Worm (Caenorhabditis elegans) whole organism, late embryonic: ENCODE data around the gene F36H5.10.

Experiments
- C38D4.7 ChIP-seq: fragments of 200-800 bp; sonication (Bioruptor generic); optimal IDR thresholded peaks from 2 replicates; lab custom pipeline; 2018; ENCODE audit warnings: mild to moderate bottlenecking, missing genetic modification characterization, moderate library complexity, missing compliant biosample characterization
- K02D7.2 ChIP-seq: sonication (generic microtip); optimal IDR thresholded peaks from 2 replicates; lab custom pipeline; 2017; ENCODE audit warnings: mild to moderate bottlenecking, missing genetic modification characterization, missing compliant biosample characterization
- K09A11.1 ChIP-seq: sonication (generic microtip); optimal IDR thresholded peaks from 2 replicates; lab custom pipeline; 2017; ENCODE audit warnings: antibody characterized with exemption, mild to moderate bottlenecking, missing genetic modification characterization, missing compliant biosample characterization; ENCODE audit not compliant: insufficient read depth
- ahr-1 ChIP-seq: sonication (generic microtip); optimal IDR thresholded peaks from 2 replicates; lab custom pipeline; 2016; ENCODE audit warnings: missing genetic modification characterization, missing compliant biosample characterization
- ceh-14 ChIP-seq: sonication (generic microtip); optimal IDR thresholded peaks from 2 replicates; lab custom pipeline; 2016; ENCODE audit warnings: missing genotype, missing genetic modification characterization, missing compliant biosample characterization
- ceh-2 ChIP-seq: sonication (generic microtip); optimal IDR thresholded peaks from 2 replicates; lab custom pipeline; 2016; ENCODE audit warnings: missing genotype, missing genetic modification characterization, missing compliant biosample characterization
- ceh-22 ChIP-seq: sonication (generic microtip); optimal IDR thresholded peaks from 2 replicates; lab custom pipeline; 2017; ENCODE audit warnings: missing biosample characterization, missing genetic modification characterization
- ceh-30 ChIP-seq: fragments of 150-350 bp; optimal IDR thresholded peaks from 2 replicates; lab custom pipeline; 2014; ENCODE audit warnings: missing biosample characterization, missing genetic modification characterization
- ceh-31 ChIP-seq: sonication (generic microtip); optimal IDR thresholded peaks from 2 replicates; lab custom pipeline; 2016; ENCODE audit warnings: missing genetic modification characterization, missing compliant biosample characterization
- ceh-34 ChIP-seq: sonication (generic microtip); optimal IDR thresholded peaks from 2 replicates; lab custom pipeline; 2016; ENCODE audit warnings: mild to moderate bottlenecking, missing genetic modification characterization, missing compliant biosample characterization
- ceh-45 ChIP-seq: fragments of 200-800 bp; sonication (Bioruptor generic); IDR thresholded peaks from 2 replicates; pipeline ENCODE4 v1.3.6; 2022; ENCODE audit warnings: missing genetic modification reagents, missing genetic modification characterization, missing compliant biosample characterization
- ceh-6 ChIP-seq: fragments of 200-800 bp; sonication (Bioruptor generic); optimal IDR thresholded peaks from 2 replicates; lab custom pipeline; 2018; ENCODE audit warnings: mild to moderate bottlenecking, missing genetic modification characterization, missing compliant biosample characterization
- dmd-4 ChIP-seq: sonication (generic microtip); optimal IDR thresholded peaks from 2 replicates; lab custom pipeline; 2016; ENCODE audit warnings: borderline replicate concordance, missing genetic modification characterization, missing compliant biosample characterization
- dve-1 ChIP-seq: sonication (generic microtip); optimal IDR thresholded peaks from 2 replicates; lab custom pipeline; 2017; ENCODE audit warnings: antibody characterized with exemption, mild to moderate bottlenecking, missing genetic modification characterization, missing compliant biosample characterization
- elt-4 ChIP-seq: sonication (generic microtip); optimal IDR thresholded peaks from 2 replicates; lab custom pipeline; 2016; ENCODE audit warnings: missing genetic modification characterization, missing compliant biosample characterization
- ets-4 ChIP-seq: sonication (generic microtip); optimal IDR thresholded peaks from 2 replicates; lab custom pipeline; 2016; ENCODE audit warnings: missing genetic modification characterization, missing compliant biosample characterization
- eyg-1 ChIP-seq: sonication (generic microtip); optimal IDR thresholded peaks from 2 replicates; lab custom pipeline; 2016; ENCODE audit warnings: missing genotype, missing genetic modification characterization, missing compliant biosample characterization
- fax-1 ChIP-seq: sonication (generic microtip); optimal IDR thresholded peaks from 2 replicates; lab custom pipeline; 2016; ENCODE audit warnings: missing genotype, missing genetic modification characterization, missing compliant biosample characterization
- hlh-15 ChIP-seq: sonication (generic microtip); optimal IDR thresholded peaks from 2 replicates; lab custom pipeline; 2016; ENCODE audit warnings: missing genetic modification characterization, missing compliant biosample characterization
- hlh-30 ChIP-seq: sonication (generic microtip); optimal IDR thresholded peaks from 2 replicates; lab custom pipeline; 2017; ENCODE audit warnings: antibody characterized with exemption, missing genetic modification characterization, missing compliant biosample characterization; ENCODE audit not compliant: insufficient read depth
- hlh-6 ChIP-seq: sonication (generic microtip); optimal IDR thresholded peaks from 2 replicates; lab custom pipeline; 2016; ENCODE audit warnings: missing genotype, missing genetic modification characterization, missing compliant biosample characterization
- hlh-8 ChIP-seq: sonication (generic microtip); optimal IDR thresholded peaks from 2 replicates; lab custom pipeline; 2016; ENCODE audit warnings: missing genotype, missing genetic modification characterization, missing compliant biosample characterization
- mec-3 ChIP-seq: sonication (generic microtip); optimal IDR thresholded peaks from 2 replicates; lab custom pipeline; 2016; ENCODE audit warnings: borderline replicate concordance, missing genetic modification characterization, missing compliant biosample characterization
- nfya-1 ChIP-seq: sonication (generic microtip); optimal IDR thresholded peaks from 2 replicates; lab custom pipeline; 2017; ENCODE audit warnings: missing genetic modification characterization, mild to moderate bottlenecking, missing compliant biosample characterization, antibody characterized with exemption, moderate library complexity
- nhr-232 ChIP-seq: sonication (generic microtip); optimal IDR thresholded peaks from 2 replicates; lab custom pipeline; 2016; ENCODE audit warnings: missing genetic modification characterization, missing compliant biosample characterization
- odd-2 ChIP-seq: sonication (generic microtip); optimal IDR thresholded peaks from 2 replicates; lab custom pipeline; 2017; ENCODE audit warnings: antibody characterized with exemption, mild to moderate bottlenecking, missing genetic modification characterization, missing compliant biosample characterization
- pag-3 ChIP-seq: sonication (generic microtip); optimal IDR thresholded peaks from 2 replicates; lab custom pipeline; 2016; ENCODE audit warnings: missing compliant biosample characterization, missing genetic modification characterization, borderline replicate concordance
- pax-1 ChIP-seq: fragments of 150-350 bp; optimal IDR thresholded peaks from 2 replicates; lab custom pipeline; 2014; ENCODE audit warnings: missing biosample characterization, missing genetic modification characterization
- pros-1 ChIP-seq: fragments of 150-350 bp; optimal IDR thresholded peaks from 2 replicates; lab custom pipeline; 2014; ENCODE audit warnings: missing biosample characterization, missing genetic modification reagents, missing genetic modification characterization
- rnt-1 ChIP-seq: sonication (generic microtip); optimal IDR thresholded peaks from 2 replicates; lab custom pipeline; 2016; ENCODE audit warnings: missing genetic modification characterization, missing compliant biosample characterization
- sdc-2 ChIP-seq: sonication (generic microtip); optimal IDR thresholded peaks from 2 replicates; lab custom pipeline; 2016; ENCODE audit warnings: missing genotype, missing genetic modification characterization, missing compliant biosample characterization
- sox-2 ChIP-seq: fragments of 200-800 bp; sonication (Bioruptor generic); IDR thresholded peaks from 2 replicates; pipeline ENCODE4 v1.3.6; 2022; ENCODE audit warnings: missing genetic modification reagents, missing genetic modification characterization, missing compliant biosample characterization
- tbx-2 ChIP-seq: sonication (generic microtip); optimal IDR thresholded peaks from 2 replicates; lab custom pipeline; 2016; ENCODE audit warnings: missing genetic modification characterization, missing compliant biosample characterization
- tbx-7 ChIP-seq: sonication (generic microtip); optimal IDR thresholded peaks from 2 replicates; lab custom pipeline; 2016; ENCODE audit warnings: missing genotype, missing genetic modification characterization, missing compliant biosample characterization
- ttx-3 ChIP-seq: sonication (generic microtip); optimal IDR thresholded peaks from 2 replicates; lab custom pipeline; 2016; ENCODE audit warnings: missing genetic modification reagents, missing genetic modification characterization, missing compliant biosample characterization
- unc-55 ChIP-seq: sonication (generic microtip); optimal IDR thresholded peaks from 2 replicates; lab custom pipeline; 2017; ENCODE audit warnings: missing biosample characterization, missing genetic modification reagents, missing genetic modification characterization
- zip-5 ChIP-seq: sonication (generic microtip); optimal IDR thresholded peaks from 2 replicates; lab custom pipeline; 2016; ENCODE audit warnings: missing genetic modification characterization, missing compliant biosample characterization
- ztf-16 ChIP-seq: sonication (generic microtip); optimal IDR thresholded peaks from 2 replicates; lab custom pipeline; 2017; ENCODE audit warnings: missing genetic modification characterization, missing compliant biosample characterization

F36H5.10 gene

DNA sequence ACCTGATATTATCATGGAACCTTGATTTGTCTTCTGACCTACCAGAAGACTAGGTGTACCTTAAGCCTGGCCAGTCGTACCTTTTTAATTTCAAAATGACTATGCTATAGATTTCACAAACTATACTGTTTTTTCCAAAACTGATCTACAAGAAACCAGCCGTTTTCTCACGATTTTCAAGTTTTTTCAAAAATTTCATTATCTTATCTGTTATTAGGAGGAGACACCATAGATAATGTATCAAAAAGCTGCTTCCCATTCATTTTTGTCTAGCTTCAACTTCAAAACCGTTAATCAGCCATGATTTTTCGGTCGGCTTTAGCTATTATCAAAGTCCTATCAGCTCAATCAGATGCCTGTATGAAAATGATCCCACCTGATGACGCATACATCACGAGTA lies 14.6 kb upstream of the F36H5.10 start, which contains the start of gene F36H5.12:
Gene F36H5.12 (plus strand): TSS at position 301 of the 400 bp plus-strand sequence.
- TF ChIP-seq sox-2 (no peak), zip-5 (tag; lab: Kevin White, UChicago) (no peak), nhr-232 (tag; lab: Kevin White, UChicago) (no peak), pros-1 (tag; lab: Kevin White, UChicago) (no peak), ceh-2 (tag; lab: Kevin White, UChicago) (no peak), rnt-1 (tag; lab: Kevin White, UChicago) (no peak), odd-2 (tag; lab: Kevin White, UChicago) (no peak), fax-1 (tag; lab: Kevin White, UChicago) (no peak), tbx-2 (tag; lab: Kevin White, UChicago) (no peak), ztf-16 (tag; lab: Kevin White, UChicago) (no peak), unc-55 (GFP tag; lab: Kevin White, UChicago) (no peak), ceh-45 (GFP tag; lab: Robert Waterston, UW) (no peak), dve-1 (tag; lab: Kevin White, UChicago) (no peak), C38D4.7 (GFP tag; lab: Kevin White, UChicago) (no peak), ceh-31 (tag; lab: Kevin White, UChicago) (no peak)

DNA sequence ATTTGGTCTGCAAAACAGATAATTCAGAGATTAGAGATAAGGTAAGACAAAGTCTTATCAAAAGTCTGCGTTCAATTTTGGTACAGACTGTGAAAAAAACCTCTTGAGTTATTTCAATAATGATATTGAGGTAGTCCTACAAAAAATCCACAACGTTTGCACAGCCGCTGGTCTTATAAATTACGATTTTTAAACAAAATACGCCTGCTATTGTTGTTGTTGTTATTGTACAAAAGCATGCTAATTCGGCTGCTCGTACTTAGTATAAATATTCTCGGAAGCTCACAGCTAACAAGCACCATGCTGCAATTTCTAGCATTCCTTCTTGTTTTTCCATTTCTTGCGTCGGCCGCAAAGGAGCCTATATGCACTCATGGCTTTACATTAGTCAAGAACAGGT lies 12.9 kb upstream of the F36H5.10 start, which contains the start of gene clec-19:
Gene clec-19 (plus strand): TSS at position 301 of the 400 bp plus-strand sequence.
- no peak for TF ChIP-seq eyg-1 (tag; lab: Kevin White, UChicago)
- TF ChIP-seq pax-1 (tag; lab: Kevin White, UChicago) = no peak
- TF ChIP-seq ceh-6 (GFP tag; lab: Kevin White, UChicago) = no peak
- TF ChIP-seq elt-4 (tag; lab: Kevin White, UChicago) = no peak
- TF ChIP-seq mec-3 (tag; lab: Kevin White, UChicago) = no peak
- no peak for TF ChIP-seq odd-2 (tag; lab: Kevin White, UChicago)
- TF ChIP-seq tbx-7 (tag; lab: Kevin White, UChicago) = no peak
- TF ChIP-seq ttx-3 = no peak
- TF ChIP-seq ztf-16 (tag; lab: Kevin White, UChicago) = no peak
- TF ChIP-seq ceh-31 (tag; lab: Kevin White, UChicago) = no peak
- no peak for TF ChIP-seq ets-4
- no peak for TF ChIP-seq fax-1 (tag; lab: Kevin White, UChicago)
- TF ChIP-seq K02D7.2 (tag; lab: Kevin White, UChicago) = no peak
- no peak for TF ChIP-seq hlh-6
- TF ChIP-seq ceh-14 = no peak
- TF ChIP-seq hlh-30 (tag; lab: Kevin White, UChicago) = no peak
- TF ChIP-seq dmd-4 (tag; lab: Kevin White, UChicago) = no peak
- TF ChIP-seq, all 69 proteins: peak for 0

ce11 chrII:1750413-1750812 lies 6.7 kb upstream of the F36H5.10 start, which contains the start of the genes F36H5.13 and F36H5.8:
TSS of gene F36H5.13 (minus strand) at chrII:1750513.
TSS of gene F36H5.8 (minus strand) at chrII:1750686.
- no peak for TF ChIP-seq ceh-14
- no peak for TF ChIP-seq zip-5 (tag; lab: Kevin White, UChicago)
- no peak for TF ChIP-seq pag-3 (tag; lab: Kevin White, UChicago)
- no peak for TF ChIP-seq ceh-30 (tag; lab: Kevin White, UChicago)
- no peak for TF ChIP-seq ahr-1 (tag; lab: Kevin White, UChicago)
- TF ChIP-seq tbx-2 (tag; lab: Kevin White, UChicago) = no peak
- no peak for TF ChIP-seq hlh-15 (tag; lab: Kevin White, UChicago)

- TF ChIP-seq unc-55 (GFP tag; lab: Kevin White, UChicago) (no peak), sdc-2 (tag; lab: Kevin White, UChicago) (no peak), ceh-34 (tag; lab: Kevin White, UChicago) (no peak), K02D7.2 (tag; lab: Kevin White, UChicago) (no peak), fax-1 (tag; lab: Kevin White, UChicago) (no peak), pros-1 (tag; lab: Kevin White, UChicago) (no peak), hlh-8 (tag; lab: Kevin White, UChicago) (no peak), zip-5 (tag; lab: Kevin White, UChicago) (no peak), ceh-45 (GFP tag; lab: Robert Waterston, UW) (no peak), ztf-16 (tag; lab: Kevin White, UChicago) (no peak), K09A11.1 (no peak), tbx-7 (tag; lab: Kevin White, UChicago) (no peak), ceh-22 (tag; lab: Kevin White, UChicago) (no peak), dve-1 (tag; lab: Kevin White, UChicago) (no peak), nfya-1 (tag; lab: Kevin White, UChicago) (no peak), odd-2 (tag; lab: Kevin White, UChicago) (no peak)
- TF ChIP-seq, all 69 proteins: peak for 0
Measured at ce11 chrII:1752990-1753389, 4.1 kb upstream of the F36H5.10 start, which contains the start of gene F36H5.9. TSS of gene F36H5.9 (minus strand) at chrII:1753090.
